Worm (Caenorhabditis elegans) whole organism, midembryonic: ENCODE results near the gene pst-2.

Experiments
- T22C8.4 ChIP-seq: fragments of 200-800 bp; sonication (Bioruptor generic); IDR thresholded peaks from 2 replicates; pipeline ENCODE4 v1.3.6; 2022; ENCODE audit warnings: missing genetic modification characterization, missing compliant biosample characterization
- cog-1 ChIP-seq: sonication (generic microtip); optimal IDR thresholded peaks from 2 replicates; lab custom pipeline; 2016; ENCODE audit warnings: missing genetic modification characterization, missing compliant biosample characterization
- flt-1 ChIP-seq: fragments of 200-800 bp; sonication (Bioruptor generic); IDR thresholded peaks from 2 replicates; pipeline ENCODE4 v1.3.6; 2022; ENCODE audit warnings: missing genetic modification characterization, missing compliant biosample characterization

ce11 chrIII:5730041-5730440 lies 49.8 kb downstream of the pst-2 start:
- TF ChIP-seq T22C8.4 (GFP tag; lab: Robert Waterston, UW) (no peak), flt-1 (GFP tag; lab: Robert Waterston, UW) (no peak), cog-1 (tag; lab: Kevin White, UChicago) (no peak)
